Worm (Caenorhabditis elegans) whole organism, early embryonic: Measurements from ENCODE around the gene tag-234.

Experiments used
- ama-1 ChIP-seq: fragments of 150-350 bp; optimal IDR thresholded peaks from 2 replicates; lab custom pipeline; 2014
- ceh-13 ChIP-seq: fragments of 200-800 bp; sonication (Bioruptor generic); optimal IDR thresholded peaks from 2 replicates; lab custom pipeline; 2018; ENCODE audit warnings: mild to moderate bottlenecking, missing genetic modification characterization, missing compliant biosample characterization
- flt-1 ChIP-seq: fragments of 200-800 bp; sonication (Bioruptor generic); IDR thresholded peaks from 2 replicates; pipeline ENCODE4 v1.3.6; 2022; ENCODE audit warnings: missing genetic modification characterization, missing compliant biosample characterization

- TF ChIP-seq ceh-13 (GFP tag; lab: Kevin White, UChicago): no peak
- no peak for TF ChIP-seq ama-1 (lab: Kevin White, UChicago)
- no peak for TF ChIP-seq flt-1 (GFP tag; lab: Robert Waterston, UW)
These were observed 44.3 kb upstream of the tag-234 start for ce11 chrII:5819655-5820054.
